Fruit fly (Drosophila melanogaster) whole organism, larva: Measurements from ENCODE around the gene Gcna.
A peak's percentile ranks its signal among the peaks of the same experiment; 100 is the strongest.

Source experiments
- noc ChIP-seq: fragments of 200-800 bp; sonication (Bioruptor generic); optimal IDR thresholded peaks from 3 replicates; lab custom pipeline; 2019; ENCODE audit warnings: missing biosample characterization, mild to moderate bottlenecking, missing genetic modification characterization, moderate library complexity

Gcna gene

DNA sequence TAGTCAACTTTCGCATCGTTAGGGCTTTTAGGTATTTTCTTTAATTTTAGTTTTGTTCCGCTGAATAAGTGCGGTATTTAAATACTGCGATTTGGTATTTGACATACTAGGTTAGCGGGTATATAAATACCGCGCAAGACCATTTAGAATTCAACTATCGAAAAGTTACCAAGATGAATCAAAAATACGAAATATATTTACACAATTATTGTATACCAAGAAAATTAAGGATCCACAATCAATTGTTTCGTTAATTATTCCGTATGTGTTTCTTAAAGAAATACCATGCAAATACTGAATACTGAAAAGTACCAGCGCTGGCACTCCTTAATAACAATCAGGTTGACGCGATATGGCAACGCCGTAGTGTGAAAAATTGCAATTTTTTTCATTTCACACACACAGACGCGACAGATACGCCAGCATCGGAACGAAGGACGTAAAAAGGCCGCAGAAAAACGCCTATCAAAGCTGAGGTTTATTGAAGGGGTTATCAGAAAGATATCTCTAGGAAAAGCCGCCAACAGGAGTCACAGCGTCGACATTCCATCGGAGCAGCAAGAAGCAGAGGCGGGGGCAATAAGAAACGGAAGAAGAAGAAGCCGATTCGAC, 8.0 kb upstream of the Gcna start, which contains the start of the genes Pgam5 and Vps26:
Pgam5 (minus strand) TSS at position 51 of the 612 bp plus-strand sequence.
Vps26 (plus strand) TSS at position 339 of the 612 bp plus-strand sequence.
- no peak for TF ChIP-seq noc (tag; lab: Kevin White, UChicago)

DNA sequence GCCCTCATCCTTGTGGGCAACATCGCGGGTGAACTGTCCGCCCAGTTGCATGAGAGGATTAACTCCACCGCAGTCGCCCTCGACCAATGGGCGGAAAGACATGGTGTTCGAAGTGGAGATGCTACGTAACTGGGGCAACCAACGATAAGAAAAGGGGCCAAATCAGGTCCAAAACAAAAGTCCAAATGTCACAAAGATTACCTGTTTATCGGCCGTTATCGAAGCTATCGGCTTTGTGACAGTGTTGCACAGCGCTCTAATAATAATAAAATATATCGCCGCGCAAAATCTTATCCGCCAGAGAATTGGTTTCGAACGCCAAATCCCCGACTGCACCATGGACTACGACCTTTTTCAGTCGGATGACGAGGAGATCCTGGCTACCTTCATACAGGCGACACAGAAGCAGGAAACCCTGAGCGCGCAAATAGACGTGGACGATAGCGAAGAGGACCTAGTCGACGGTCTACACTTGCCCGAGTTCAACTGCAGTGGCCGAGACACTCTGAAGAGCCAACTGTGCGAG, 3.0 kb upstream of the Gcna start, which contains the start of the genes CG14803 and Pex5:
CG14803 (plus strand) TSS at position 285 of the 526 bp plus-strand sequence.
Pex5 (minus strand) TSS at position 476 of the 526 bp plus-strand sequence.
- TF ChIP-seq noc (tag; lab: Kevin White, UChicago), result peak; percentile 17

DNA sequence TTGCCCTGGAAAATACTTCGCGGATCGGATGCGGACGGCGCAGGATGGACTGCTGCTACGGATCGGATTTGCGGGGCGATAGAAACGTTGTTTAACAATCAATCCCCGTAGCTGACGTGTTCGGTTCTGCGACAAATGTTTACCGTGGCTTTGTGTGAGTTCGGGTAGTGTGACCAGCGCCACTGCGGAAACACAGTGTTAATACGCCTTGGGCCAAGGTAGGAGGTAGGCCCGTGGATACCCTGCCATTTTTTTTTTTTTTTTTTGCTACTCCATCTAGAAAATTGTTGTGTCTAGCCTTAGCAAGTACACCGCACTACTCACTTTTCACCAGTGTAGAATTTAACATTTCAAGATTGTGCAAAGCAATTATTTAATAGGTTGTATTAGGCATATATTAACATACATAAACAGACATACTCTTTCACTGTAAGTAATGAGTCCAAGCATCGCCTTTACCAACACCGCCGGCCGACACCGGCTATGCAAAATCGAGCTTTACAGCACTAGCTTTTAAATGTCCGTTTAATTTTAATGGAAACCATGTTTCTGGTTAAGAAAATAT, 3.9 kb downstream of the Gcna start, which contains the start of gene deltaCOP:
deltaCOP (minus strand) TSS at position 171 of the 565 bp plus-strand sequence.
- peak; percentile 67 for TF ChIP-seq noc (tag; lab: Kevin White, UChicago)

DNA sequence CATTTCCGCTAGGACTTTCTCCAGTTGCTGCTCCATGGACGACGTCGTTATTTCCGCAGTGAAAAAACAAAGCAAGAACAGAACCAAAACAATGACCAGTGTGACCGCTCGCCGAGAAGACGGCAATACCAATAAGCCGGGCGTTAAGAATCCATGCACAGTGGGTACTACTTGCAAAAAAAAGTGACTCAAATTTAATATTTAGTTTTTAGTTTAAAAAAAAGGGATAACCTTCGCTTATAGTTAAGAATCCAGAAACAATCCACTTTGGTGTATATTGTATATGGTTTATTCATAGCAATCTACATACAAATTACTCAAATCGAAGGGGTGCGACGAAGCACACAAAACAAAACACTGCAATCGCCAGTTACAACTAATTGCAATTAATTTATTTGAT, 6.8 kb downstream of the Gcna start, which contains the start of gene Lamtor5:
Lamtor5 (minus strand) TSS at position 105 of the 400 bp plus-strand sequence.
- TF ChIP-seq noc (tag; lab: Kevin White, UChicago), result peak; percentile 24

DNA sequence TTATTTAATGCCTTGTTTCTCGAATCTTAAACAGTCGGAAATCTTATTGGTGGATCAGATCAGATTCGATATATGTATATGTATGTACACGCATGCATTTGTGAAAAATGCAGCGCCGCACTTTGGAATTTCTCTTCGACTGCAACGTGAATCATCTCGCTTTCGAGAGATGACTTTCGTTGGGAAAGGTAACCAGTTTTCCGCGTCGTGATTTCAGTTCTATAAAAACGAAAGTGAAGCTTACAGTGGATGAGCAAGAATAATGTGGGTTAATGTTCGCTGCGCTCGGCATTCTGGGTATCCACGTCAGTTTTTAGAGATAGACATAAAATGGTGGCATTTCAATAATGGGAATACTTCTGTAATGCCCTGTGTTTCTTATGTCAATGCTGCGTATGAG, 9.0 kb downstream of the Gcna start:
- TF ChIP-seq noc (tag; lab: Kevin White, UChicago), result no peak

DNA sequence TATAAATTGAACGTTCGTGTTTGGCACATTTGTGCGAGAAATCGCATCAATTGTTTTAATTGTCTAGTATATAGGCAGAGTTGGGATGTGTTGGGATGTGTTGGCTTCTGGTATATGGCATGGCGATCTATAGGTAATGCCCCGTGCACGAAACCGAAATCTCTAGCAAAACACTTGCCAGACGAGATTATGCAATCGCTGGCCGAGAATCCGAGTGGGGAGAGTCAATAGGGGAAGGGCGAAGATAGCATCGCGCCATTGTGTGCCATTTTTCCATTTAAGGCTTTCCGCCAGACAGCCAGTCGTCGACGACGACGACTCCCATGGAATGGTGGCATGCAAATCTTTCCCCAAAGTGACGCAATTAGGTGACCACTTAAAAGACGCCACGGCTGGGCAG, 10.8 kb downstream of the Gcna start:
- TF ChIP-seq noc (tag; lab: Kevin White, UChicago), result no peak

DNA sequence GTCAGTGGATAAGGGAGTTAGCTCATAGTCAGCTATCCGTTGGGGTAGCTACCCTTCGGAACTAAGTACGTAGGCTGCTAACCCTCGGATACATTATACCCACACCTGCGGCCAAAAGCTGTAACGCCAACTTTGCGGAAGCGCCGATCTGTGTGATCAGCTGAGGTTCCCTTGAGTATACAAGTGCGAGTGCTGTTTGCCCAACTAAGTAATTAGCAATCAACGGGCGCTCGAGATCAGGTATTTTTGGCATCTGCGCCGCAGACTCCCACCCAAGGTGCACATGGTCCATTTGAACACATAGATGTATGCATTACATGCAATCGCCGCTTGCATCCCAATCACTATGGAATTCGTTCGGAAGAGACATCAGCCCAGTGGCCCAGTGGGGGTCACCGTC, 11.6 kb downstream of the Gcna start:
- TF ChIP-seq noc (tag; lab: Kevin White, UChicago), result no peak

DNA sequence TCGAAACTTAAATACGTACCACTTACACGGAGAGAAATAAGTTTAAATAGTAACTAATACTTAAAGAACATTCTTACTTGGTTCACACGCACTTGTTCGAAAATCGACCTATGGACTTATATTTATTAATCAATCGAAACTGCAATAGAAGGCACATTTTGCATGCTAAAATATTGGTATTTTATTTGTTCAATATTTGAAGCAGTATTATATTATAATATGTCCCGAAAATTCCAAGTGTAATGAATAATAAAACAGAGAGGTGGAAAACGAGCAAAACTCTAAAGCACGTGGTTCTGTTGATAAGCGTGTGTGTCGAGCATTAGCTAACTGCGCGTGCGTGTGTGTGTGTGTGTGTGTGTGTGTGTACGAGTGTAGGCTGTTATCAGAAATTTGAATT, 15.7 kb downstream of the Gcna start:
- TF ChIP-seq noc (tag; lab: Kevin White, UChicago), result peak; percentile 98

DNA sequence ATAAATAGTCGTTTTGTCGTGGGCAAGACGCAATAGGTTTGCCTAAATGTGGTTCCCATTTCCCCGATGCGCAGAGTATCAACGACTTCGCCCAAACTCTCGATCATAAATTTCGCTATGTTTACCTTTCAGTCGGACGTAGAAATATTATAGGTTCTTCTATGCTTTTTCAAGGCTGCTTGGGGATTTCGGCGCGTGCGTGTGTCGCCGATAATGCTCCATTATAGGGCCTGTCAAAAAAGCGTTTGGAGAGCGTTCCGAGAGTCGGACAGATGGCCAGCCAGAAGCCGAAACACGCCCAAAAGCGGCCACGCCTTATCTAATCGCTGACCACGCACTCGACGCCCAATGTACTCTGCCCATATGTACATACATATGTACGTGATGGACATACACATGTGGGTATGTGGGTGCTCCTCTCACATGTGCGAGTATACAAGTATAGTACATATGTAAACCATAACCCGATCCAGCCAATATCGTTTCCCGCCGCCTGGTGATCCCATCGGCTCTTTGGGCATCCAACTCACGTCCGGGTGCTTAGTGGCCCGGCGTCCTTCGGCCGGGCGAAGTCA, 16.9 kb downstream of the Gcna start:
- peak; percentile 0 for TF ChIP-seq noc (tag; lab: Kevin White, UChicago)

DNA sequence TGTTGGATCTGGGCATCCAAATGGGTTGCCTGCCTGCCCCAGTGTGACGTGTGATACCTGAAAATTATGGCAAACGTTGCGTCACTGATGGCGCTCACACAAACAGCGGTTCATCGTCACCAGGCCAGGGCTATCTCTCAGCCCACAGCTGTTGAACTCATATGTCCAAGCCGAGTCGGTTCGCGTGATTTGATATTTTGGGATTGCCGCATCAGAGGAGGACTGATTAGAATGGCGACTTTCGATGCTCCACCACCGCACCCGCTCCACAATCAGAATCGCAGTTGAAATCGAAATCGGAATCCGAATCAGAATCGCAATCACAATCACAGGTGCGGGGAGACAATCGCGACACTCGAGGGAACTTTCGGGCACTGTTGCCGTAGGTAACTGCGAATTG, 17.9 kb downstream of the Gcna start:
- TF ChIP-seq noc (tag; lab: Kevin White, UChicago), result no peak

DNA sequence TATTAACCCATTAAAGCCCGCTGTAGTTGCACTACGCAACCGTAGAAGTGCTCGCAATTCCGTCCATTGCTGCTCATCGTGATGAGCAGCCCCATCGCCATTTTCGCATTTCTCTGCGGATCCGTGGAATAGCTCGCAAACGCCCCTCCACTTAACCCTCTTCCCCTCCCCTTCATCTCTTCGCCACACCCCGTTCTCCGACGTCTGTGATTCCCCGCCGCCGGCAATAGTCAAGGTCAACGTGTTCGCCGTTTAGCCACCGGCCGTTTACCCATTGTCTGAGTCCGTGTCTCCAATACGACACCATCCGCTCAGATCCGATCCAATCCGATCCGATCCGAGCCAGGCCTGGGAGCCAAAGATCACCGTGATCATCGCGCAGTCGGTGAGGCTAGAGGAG, 19.2 kb downstream of the Gcna start:
- TF ChIP-seq noc (tag; lab: Kevin White, UChicago), result no peak

DNA sequence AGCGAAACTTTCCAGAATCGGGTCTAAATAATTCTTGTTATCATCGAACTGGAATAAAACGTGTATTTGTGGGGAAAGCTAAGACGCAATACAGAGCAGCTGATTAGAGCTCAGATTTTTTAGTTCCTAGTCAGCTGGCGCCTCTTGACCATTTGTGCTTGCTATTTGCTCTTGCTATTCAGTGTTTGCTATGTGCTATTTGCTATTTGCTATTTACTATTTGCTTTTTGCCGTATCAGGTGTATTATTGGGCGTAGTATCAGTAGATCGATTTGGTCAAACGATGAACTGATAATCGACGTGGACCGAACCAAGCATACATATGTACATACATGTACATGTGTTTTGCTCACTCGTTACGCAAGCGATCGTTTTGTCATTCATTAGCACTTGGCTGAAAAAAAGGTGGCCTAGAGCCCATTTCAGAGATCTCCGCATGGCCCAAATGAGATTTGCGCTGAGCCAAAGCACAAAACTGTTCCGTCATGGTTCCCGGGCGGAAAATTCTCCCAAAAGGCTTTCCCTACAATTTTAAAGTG, 20.2 kb downstream of the Gcna start:
- TF ChIP-seq noc (tag; lab: Kevin White, UChicago), result peak; percentile 37

DNA sequence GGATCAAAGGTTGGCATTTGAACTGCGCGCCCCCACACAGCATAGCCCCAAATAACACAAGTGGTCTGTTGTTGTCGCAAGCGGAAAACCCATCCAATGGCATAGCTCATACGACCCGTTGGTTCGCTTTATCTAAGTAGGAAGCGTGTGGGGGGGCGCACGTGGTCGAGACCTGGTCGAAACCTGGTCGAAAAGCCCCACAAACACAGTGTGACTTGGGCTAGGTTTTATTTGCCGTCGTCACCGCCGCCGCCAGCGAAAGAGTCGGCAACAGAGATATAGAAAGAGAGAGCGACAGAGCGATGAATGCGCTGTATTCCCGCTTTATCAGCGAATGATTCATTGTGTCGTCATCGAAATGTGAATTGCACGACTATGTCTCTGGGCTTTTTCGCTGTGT, 22.8 kb downstream of the Gcna start:
- no peak for TF ChIP-seq noc (tag; lab: Kevin White, UChicago)

DNA sequence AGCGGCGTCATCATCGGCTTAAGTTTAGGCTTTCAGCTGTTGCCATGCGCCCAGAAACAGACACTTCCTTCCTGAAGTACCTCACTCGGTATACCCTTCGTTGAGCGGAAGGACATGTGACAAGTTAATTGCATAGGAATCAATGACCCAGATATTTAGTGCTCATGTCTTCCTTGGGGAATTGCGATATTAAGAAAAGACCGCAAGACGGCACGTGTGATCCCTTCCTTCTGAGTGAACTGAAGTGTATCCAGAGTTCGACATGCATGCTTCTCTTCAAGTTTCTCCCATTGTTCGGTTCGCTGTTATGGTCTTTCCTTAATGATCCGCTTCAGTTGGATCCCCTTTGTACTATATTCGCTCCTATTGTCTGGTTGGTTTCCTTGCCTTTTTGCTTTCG, 25.1 kb downstream of the Gcna start:
- TF ChIP-seq noc (tag; lab: Kevin White, UChicago), result peak; percentile 5

DNA sequence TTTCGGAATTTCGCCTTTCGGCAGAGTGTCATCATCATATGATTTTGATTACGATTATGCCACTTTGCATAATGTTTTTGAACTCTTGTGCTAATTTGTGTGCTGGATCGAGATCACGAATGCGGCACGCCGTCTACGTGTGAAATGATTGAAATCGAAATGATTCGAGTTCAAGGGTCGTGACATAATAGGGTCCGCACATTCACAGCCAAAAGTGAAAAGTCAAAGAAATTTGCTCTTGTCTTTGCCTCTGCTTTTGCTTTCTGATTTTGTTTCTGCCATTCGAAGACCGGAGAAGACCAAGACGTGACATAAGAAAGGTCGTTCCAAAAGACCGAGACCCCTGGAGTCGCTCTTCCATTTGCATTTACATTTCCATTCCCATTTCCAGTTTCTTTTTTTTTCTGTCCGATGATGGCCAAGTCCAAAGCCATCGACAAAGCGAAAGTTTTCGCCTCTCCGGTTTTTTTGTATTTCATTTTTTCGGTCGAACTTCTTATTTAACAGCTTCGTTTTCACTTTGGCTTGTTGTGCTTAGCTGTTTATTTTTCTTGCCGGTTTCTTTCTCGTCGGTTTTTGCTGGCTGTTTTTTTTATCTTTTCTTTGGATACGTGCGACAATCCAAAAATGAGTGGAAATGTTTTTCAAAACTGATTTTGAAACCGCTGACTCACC, 30.8 kb downstream of the Gcna start:
- TF ChIP-seq noc (tag; lab: Kevin White, UChicago), result no peak
